Worm (Caenorhabditis elegans): ENCODE results near the gene R09A1.3.

DNA sequence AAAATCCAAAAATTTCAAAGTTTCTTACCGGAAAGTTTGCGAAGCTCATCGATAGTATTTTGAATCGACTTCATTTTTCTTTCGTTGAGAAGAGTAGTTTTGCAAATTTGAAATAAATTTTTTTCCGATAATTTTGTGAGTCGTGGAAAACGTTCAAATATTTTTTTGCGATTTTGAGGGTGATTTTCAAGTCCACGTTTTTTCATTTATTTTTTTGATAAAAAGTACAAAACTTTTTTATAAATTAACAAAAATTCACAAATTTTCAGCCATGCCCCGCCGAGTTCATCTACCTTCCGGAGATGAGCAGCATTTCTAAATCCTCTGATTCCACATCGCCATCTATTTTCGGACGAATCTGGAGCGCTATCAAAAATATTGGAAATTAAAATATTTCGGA, 40.6 kb upstream of the R09A1.3 start, which contains the start of gene K10C9.7:
- TF ChIP-seq nhr-237 (tag; optimal IDR thresholded peaks at IDR 0.05) (no peak), nhr-76 (tag; optimal IDR thresholded peaks at IDR 0.05) (no peak), skn-1 (tag; optimal IDR thresholded peaks at IDR 0.05) (no peak), eor-1 (tag; optimal IDR thresholded peaks at IDR 0.05) (no peak)

All from whole organism, L3 larva.